Fruit fly (Drosophila melanogaster) whole organism, prepupa: ENCODE measurements around the gene CG17221.

ENCODE experiments used
- CG10631 ChIP-seq: fragments of 200-800 bp; sonication (Bioruptor generic); optimal IDR thresholded peaks from 2 replicates; lab custom pipeline; 2016; ENCODE audit warnings: missing biosample characterization, missing genetic modification characterization
- CG1621 ChIP-seq: fragments of 200-800 bp; sonication (Bioruptor generic); optimal IDR thresholded peaks from 3 replicates; lab custom pipeline; 2018; ENCODE audit warnings: missing biosample characterization, mild to moderate bottlenecking, missing genetic modification characterization
- CG16779 ChIP-seq: fragments of 200-800 bp; sonication (Bioruptor generic); optimal IDR thresholded peaks from 3 replicates; lab custom pipeline; 2017; ENCODE audit warnings: missing biosample characterization, mild to moderate bottlenecking, missing genetic modification characterization
- CG31627 ChIP-seq: fragments of 200-800 bp; sonication (Bioruptor generic); optimal IDR thresholded peaks from 3 replicates; lab custom pipeline; 2016; ENCODE audit warnings: missing biosample characterization, missing genetic modification characterization
- CG6276 ChIP-seq: fragments of 200-800 bp; sonication (Bioruptor generic); optimal IDR thresholded peaks from 2 replicates; lab custom pipeline; 2017; ENCODE audit warnings: missing biosample characterization, mild to moderate bottlenecking, missing genetic modification characterization
- CG6808 ChIP-seq: fragments of 200-800 bp; sonication (Bioruptor generic); optimal IDR thresholded peaks from 3 replicates; lab custom pipeline; 2017; ENCODE audit warnings: missing biosample characterization, missing genetic modification characterization, mild to moderate bottlenecking, moderate library complexity, missing genetic modification reagents
- CG8632 ChIP-seq: fragments of 200-800 bp; sonication (Bioruptor generic); optimal IDR thresholded peaks from 3 replicates; lab custom pipeline; 2016; ENCODE audit warnings: missing biosample characterization, missing genetic modification characterization
- Eip75B ChIP-seq: fragments of 200-800 bp; sonication (Bioruptor generic); optimal IDR thresholded peaks from 3 replicates; lab custom pipeline; 2016; ENCODE audit warnings: missing biosample characterization, missing genetic modification characterization
- Ets21C ChIP-seq: fragments of 200-800 bp; sonication (Bioruptor generic); optimal IDR thresholded peaks from 3 replicates; lab custom pipeline; 2016; ENCODE audit warnings: missing biosample characterization, missing genetic modification characterization
- Hr39 ChIP-seq: fragments of 200-800 bp; sonication (Bioruptor generic); optimal IDR thresholded peaks from 2 replicates; lab custom pipeline; 2016; ENCODE audit warnings: missing biosample characterization, missing genetic modification characterization
- Hr4 ChIP-seq: fragments of 200-800 bp; sonication (Bioruptor generic); optimal IDR thresholded peaks from 3 replicates; lab custom pipeline; 2016; ENCODE audit warnings: missing biosample characterization, missing genetic modification characterization
- Lpt ChIP-seq: fragments of 200-800 bp; sonication (Bioruptor generic); optimal IDR thresholded peaks from 3 replicates; lab custom pipeline; 2016; ENCODE audit warnings: missing biosample characterization, missing genetic modification characterization
- esn ChIP-seq: fragments of 200-800 bp; sonication (Bioruptor generic); optimal IDR thresholded peaks from 2 replicates; lab custom pipeline; 2016; ENCODE audit warnings: missing biosample characterization, mild to moderate bottlenecking, missing genetic modification characterization, moderate library complexity

- no peak for TF ChIP-seq Hr39 (GFP tag; lab: Kevin White, UChicago)
- no peak for TF ChIP-seq CG1621
- TF ChIP-seq Ets21C (GFP tag; lab: Kevin White, UChicago), result no peak
- TF ChIP-seq Lpt (GFP tag; lab: Kevin White, UChicago), result no peak
- TF ChIP-seq CG10631 (GFP tag; lab: Kevin White, UChicago), result no peak
- TF ChIP-seq CG16779 (tag; lab: Kevin White, UChicago), result no peak
- no peak for TF ChIP-seq esn (GFP tag; lab: Kevin White, UChicago)
- TF ChIP-seq CG31627 (GFP tag; lab: Kevin White, UChicago), result no peak
- no peak for TF ChIP-seq Hr4 (GFP tag; lab: Kevin White, UChicago)
- TF ChIP-seq Eip75B (GFP tag; lab: Kevin White, UChicago), result no peak
- no peak for TF ChIP-seq CG8632
- TF ChIP-seq CG6808, result no peak
- TF ChIP-seq CG6276 (GFP tag; lab: Kevin White, UChicago), result no peak
Measured at dm6 chr2L:3090245-3090644, 50.5 kb downstream of the CG17221 start.
